Worm (Caenorhabditis elegans): ENCODE data around the gene C50F4.6.

C50F4.6 gene

DNA sequence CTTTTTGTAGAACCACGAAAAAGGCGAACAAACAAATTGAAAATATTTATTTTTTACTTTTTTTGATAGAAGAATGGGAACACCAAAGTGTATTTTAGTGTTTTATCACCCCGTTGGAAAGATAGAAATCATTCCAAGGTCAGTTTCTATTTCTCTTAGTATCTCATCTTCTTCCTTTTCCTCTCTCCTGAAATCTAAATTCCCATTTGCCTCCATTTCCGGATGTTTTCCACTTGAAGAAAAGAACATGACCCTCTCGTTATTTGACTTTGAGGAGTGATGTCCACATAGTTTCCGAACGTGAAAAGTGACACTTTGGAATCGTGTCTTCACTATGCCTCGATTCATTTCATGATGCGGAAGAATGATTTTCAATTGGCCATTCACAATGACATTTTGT is 41.7 kb downstream of the C50F4.6 start:
- TF ChIP-seq elt-1 (tag; optimal IDR thresholded peaks at IDR 0.05; ENCODE audit: borderline replicate concordance, insufficient read depth) (peak; percentile 63), unc-39 (tag; optimal IDR thresholded peaks at IDR 0.05) (no peak)

DNA sequence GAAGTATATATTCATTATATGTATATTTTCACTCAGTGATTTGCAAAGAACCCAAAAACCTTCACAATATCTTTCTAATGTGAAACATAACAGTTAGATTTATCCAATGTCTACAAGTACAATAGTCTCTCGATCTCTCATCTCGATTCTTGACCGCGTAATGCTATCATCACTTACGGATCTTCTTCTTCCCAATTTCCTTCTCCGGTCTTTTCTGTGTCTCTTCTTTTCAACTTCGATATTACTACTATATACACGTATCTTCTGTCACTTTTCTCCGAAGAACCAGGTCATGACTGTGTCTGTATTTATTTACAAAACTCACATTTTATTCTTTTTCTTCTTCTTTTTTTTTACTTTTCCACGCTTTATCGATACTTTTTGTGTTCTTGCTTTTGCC is 42.7 kb downstream of the C50F4.6 start:
- peak; percentile 36 for TF ChIP-seq elt-1 (tag; optimal IDR thresholded peaks at IDR 0.05; ENCODE audit: borderline replicate concordance, insufficient read depth)
- no peak for TF ChIP-seq nhr-12 (tag; optimal IDR thresholded peaks at IDR 0.05)

DNA sequence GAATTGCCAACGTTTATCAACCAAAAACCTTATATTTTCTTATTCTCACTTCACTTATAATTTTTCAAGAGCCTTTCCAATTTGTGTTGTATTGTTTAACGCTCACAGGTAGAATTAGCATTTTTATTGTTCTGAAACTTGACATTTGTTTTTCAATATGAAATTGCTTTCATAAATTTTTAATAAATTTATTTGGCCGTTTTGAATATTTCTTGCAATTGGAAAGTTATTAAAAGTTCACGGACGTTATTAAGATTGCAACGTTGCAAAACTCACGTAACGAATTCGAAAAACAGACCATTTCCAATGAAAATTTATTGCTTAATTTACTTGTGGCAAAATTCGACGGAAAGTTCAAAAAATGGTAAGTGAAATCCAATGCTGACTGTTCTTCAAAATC is 44.4 kb downstream of the C50F4.6 start, which contains the start of gene K09G1.2:
TSS of gene K09G1.2 (plus strand) at position 301 of the 400 bp plus-strand sequence.
- no peak for TF ChIP-seq mls-2 (tag; optimal IDR thresholded peaks at IDR 0.05)
- TF ChIP-seq elt-1 (tag; optimal IDR thresholded peaks at IDR 0.05; ENCODE audit: borderline replicate concordance, insufficient read depth), result no peak
- no peak for TF ChIP-seq unc-62 (GFP tag; optimal IDR thresholded peaks at IDR 0.05)
- no peak for TF ChIP-seq sptf-1 (tag; optimal IDR thresholded peaks at IDR 0.05)
- no peak for TF ChIP-seq lin-32 (GFP tag; optimal IDR thresholded peaks at IDR 0.05)
- no peak for TF ChIP-seq nhr-28 (tag; optimal IDR thresholded peaks at IDR 0.05)
- TF ChIP-seq tbx-8 (GFP tag; optimal IDR thresholded peaks at IDR 0.05), result no peak
- no peak for TF ChIP-seq ceh-83 (GFP tag; optimal IDR thresholded peaks at IDR 0.05)
- no peak for TF ChIP-seq hlh-1 (tag; optimal IDR thresholded peaks at IDR 0.05)
- TF ChIP-seq ztf-11 (tag; optimal IDR thresholded peaks at IDR 0.05), result no peak
- TF ChIP-seq nhr-12 (tag; optimal IDR thresholded peaks at IDR 0.05), result no peak
- no peak for TF ChIP-seq ham-2 (GFP tag; optimal IDR thresholded peaks at IDR 0.05)
